Worm (Caenorhabditis elegans) whole organism, L1 larva: ENCODE measurements around the gene toh-1.
A peak's percentile ranks its signal among the peaks of the same experiment; 100 is the strongest.
"Not testable (repeated sequence)": the region's sequence is repeated elsewhere in the genome, so short reads cannot be mapped to it uniquely, and the experiment has no call there.

ENCODE experiments used
- C04F5.9 ChIP-seq: sonication (generic microtip); optimal IDR thresholded peaks from 2 replicates; lab custom pipeline; 2016; ENCODE audit warnings: missing genetic modification characterization, missing compliant biosample characterization
- F16B12.6 ChIP-seq: fragments of 150-350 bp; optimal IDR thresholded peaks from 2 replicates; lab custom pipeline; 2014; ENCODE audit warnings: missing biosample characterization, missing genetic modification characterization
- blmp-1 ChIP-seq: fragments of 150-350 bp; optimal IDR thresholded peaks from 2 replicates; lab custom pipeline; 2014; ENCODE audit warnings: missing biosample characterization, missing genetic modification characterization
- ceh-88 ChIP-seq: fragments of 200-800 bp; sonication (Bioruptor generic); IDR thresholded peaks from 2 replicates; pipeline ENCODE4 v1.3.6; 2022; ENCODE audit warnings: missing genetic modification characterization, missing compliant biosample characterization
- dpl-1 ChIP-seq, 3 experiments: fragments of 150-350 bp in 2 of 3; sonication (generic microtip) in 1 of 3; optimal IDR thresholded peaks; 2 replicates each; lab custom pipeline; 2014 to 2017; ENCODE audit warnings: missing biosample characterization in 3 of 3, missing genetic modification characterization in 3 of 3, missing genetic modification reagents in 3 of 3
- dsc-1 ChIP-seq: sonication (generic microtip); optimal IDR thresholded peaks from 2 replicates; lab custom pipeline; 2016; ENCODE audit warnings: mild to moderate bottlenecking, missing genetic modification characterization, missing compliant biosample characterization
- efl-1 ChIP-seq, 4 experiments: fragments of 150-350 bp; optimal IDR thresholded peaks in 3 of 4; peaks in 1 of 4; 1 replicate in 1 of 4; 2 replicates in 3 of 4; lab custom pipeline; 2014; ENCODE audit warnings: missing biosample characterization in 2 of 4, missing genetic modification characterization in 2 of 4, missing genetic modification reagents in 2 of 4
- egl-13 ChIP-seq: sonication (generic microtip); optimal IDR thresholded peaks from 2 replicates; lab custom pipeline; 2016; ENCODE audit warnings: missing genotype, missing genetic modification reagents, missing genetic modification characterization, missing compliant biosample characterization
- elt-2 ChIP-seq: sonication (generic microtip); optimal IDR thresholded peaks from 2 replicates; lab custom pipeline; 2016; ENCODE audit warnings: missing genetic modification characterization, mild to moderate bottlenecking, inconsistent platforms, missing compliant biosample characterization, missing genetic modification reagents
- fkh-8 ChIP-seq: sonication (generic microtip); optimal IDR thresholded peaks from 2 replicates; lab custom pipeline; 2016; ENCODE audit warnings: mild to moderate bottlenecking, missing genetic modification characterization, missing compliant biosample characterization
- grh-1 ChIP-seq: fragments of 200-800 bp; sonication (Bioruptor generic); IDR thresholded peaks from 2 replicates; pipeline ENCODE4 v1.3.6; 2022; ENCODE audit warnings: missing genetic modification reagents, missing genetic modification characterization, missing compliant biosample characterization
- isw-1 ChIP-seq: fragments of 200-800 bp; sonication (Bioruptor generic); IDR thresholded peaks from 2 replicates; pipeline ENCODE4 v1.3.6; 2022; ENCODE audit warnings: missing genetic modification characterization, missing compliant biosample characterization
- lin-14 ChIP-seq: fragments of 200-800 bp; sonication (Bioruptor generic); optimal IDR thresholded peaks from 2 replicates; lab custom pipeline; 2018; ENCODE audit warnings: mild to moderate bottlenecking, missing genetic modification characterization, moderate library complexity, missing compliant biosample characterization
- lin-35 ChIP-seq, 2 experiments: fragments of 150-350 bp; optimal IDR thresholded peaks; 2 replicates each; lab custom pipeline; 2014; ENCODE audit warnings: missing biosample characterization in 2 of 2, missing genetic modification characterization in 2 of 2, missing genetic modification reagents in 2 of 2
- lir-3 ChIP-seq: sonication (generic microtip); optimal IDR thresholded peaks from 2 replicates; lab custom pipeline; 2016; ENCODE audit warnings: mild to moderate bottlenecking, missing genetic modification characterization, moderate library complexity, missing compliant biosample characterization; ENCODE audit not compliant: poor library complexity
- lsy-2 ChIP-seq, 2 experiments: fragments of 150-350 bp; optimal IDR thresholded peaks; 2 replicates each; lab custom pipeline; 2014; ENCODE audit warnings: missing biosample characterization in 2 of 2, missing genetic modification characterization in 2 of 2
- mab-9 ChIP-seq: fragments of 200-800 bp; sonication (Bioruptor generic); IDR thresholded peaks from 2 replicates; pipeline ENCODE4 v1.3.6; 2022; ENCODE audit warnings: missing genetic modification reagents, missing genetic modification characterization, missing compliant biosample characterization
- mep-1 ChIP-seq: fragments of 150-350 bp; optimal IDR thresholded peaks from 2 replicates; lab custom pipeline; 2014; ENCODE audit warnings: missing biosample characterization, missing genetic modification characterization
- nhr-11 ChIP-seq: fragments of 150-350 bp; optimal IDR thresholded peaks from 2 replicates; lab custom pipeline; 2014; ENCODE audit warnings: missing biosample characterization, missing genetic modification characterization
- nhr-19 ChIP-seq: fragments of 200-800 bp; sonication (Bioruptor generic); conservative IDR thresholded peaks from 2 replicates; pipeline ENCODE4 v1.3.6; 2022; ENCODE audit warnings: missing genetic modification characterization, missing compliant biosample characterization
- nhr-20 ChIP-seq: sonication (generic microtip); optimal IDR thresholded peaks from 2 replicates; lab custom pipeline; 2016; ENCODE audit warnings: mild to moderate bottlenecking, missing genetic modification characterization, missing compliant biosample characterization
- nhr-47 ChIP-seq: sonication (generic microtip); optimal IDR thresholded peaks from 2 replicates; lab custom pipeline; 2016; ENCODE audit warnings: mild to moderate bottlenecking, missing genetic modification characterization, moderate library complexity, missing compliant biosample characterization
- nhr-71 ChIP-seq: sonication (generic microtip); optimal IDR thresholded peaks from 2 replicates; lab custom pipeline; 2016; ENCODE audit warnings: mild to moderate bottlenecking, missing genetic modification characterization, moderate library complexity, missing compliant biosample characterization
- nhr-85 ChIP-seq: sonication (generic microtip); peaks from one replicate; lab custom pipeline; 2016; ENCODE audit warnings: missing genetic modification characterization, inconsistent platforms, missing compliant biosample characterization
- nhr-90 ChIP-seq: sonication (generic microtip); optimal IDR thresholded peaks from 2 replicates; lab custom pipeline; 2016; ENCODE audit warnings: mild to moderate bottlenecking, missing genetic modification characterization, missing compliant biosample characterization; ENCODE audit not compliant: poor library complexity
- pax-3 ChIP-seq: fragments of 200-800 bp; sonication (Bioruptor generic); optimal IDR thresholded peaks from 2 replicates; lab custom pipeline; 2018; ENCODE audit warnings: mild to moderate bottlenecking, missing genetic modification characterization, moderate library complexity, missing compliant biosample characterization
- rnt-1 ChIP-seq: sonication (generic microtip); optimal IDR thresholded peaks from 2 replicates; lab custom pipeline; 2016; ENCODE audit warnings: mild to moderate bottlenecking, missing genetic modification characterization, moderate library complexity, missing compliant biosample characterization
- snu-23 ChIP-seq: sonication (generic microtip); optimal IDR thresholded peaks from 2 replicates; lab custom pipeline; 2016; ENCODE audit warnings: missing genetic modification characterization, missing compliant biosample characterization
- swsn-7 ChIP-seq: sonication (generic microtip); optimal IDR thresholded peaks from 2 replicates; lab custom pipeline; 2016; ENCODE audit warnings: missing genetic modification characterization, missing compliant biosample characterization
- tbx-2 ChIP-seq: sonication (generic microtip); optimal IDR thresholded peaks from 2 replicates; lab custom pipeline; 2016; ENCODE audit warnings: missing genetic modification characterization, missing compliant biosample characterization
- unc-86 ChIP-seq: sonication (generic microtip); optimal IDR thresholded peaks from 2 replicates; lab custom pipeline; 2016; ENCODE audit warnings: missing genetic modification characterization, missing compliant biosample characterization
- unc-98 ChIP-seq: fragments of 200-800 bp; sonication (Bioruptor generic); IDR thresholded peaks from 2 replicates; pipeline ENCODE4 v1.3.6; 2022; ENCODE audit warnings: missing genetic modification characterization, missing compliant biosample characterization
- xbp-1 ChIP-seq: sonication (generic microtip); optimal IDR thresholded peaks from 2 replicates; lab custom pipeline; 2016; ENCODE audit warnings: missing genetic modification characterization, missing compliant biosample characterization
- ztf-11 ChIP-seq, 2 experiments: sonication (generic microtip); optimal IDR thresholded peaks; 2 replicates each; lab custom pipeline; 2016 to 2017; ENCODE audit warnings: missing genetic modification characterization in 2 of 2, missing biosample characterization in 1 of 2, missing compliant biosample characterization in 1 of 2

toh-1 gene

ce11 chrIII:3809008-3809407 is at the start of gene toh-1:
Gene toh-1, minus strand, starts transcription at chrIII:3809030.
- TF ChIP-seq nhr-71 (peak; percentile 36), nhr-11 (tag; lab: Kevin White, UChicago) (no peak), nhr-47 (peak; percentile 6), blmp-1 (tag; lab: Kevin White, UChicago) (peak; percentile 61), nhr-90 (tag; lab: Kevin White, UChicago) (peak; percentile 3), snu-23 (GFP tag; lab: Kevin White, UChicago) (peak; percentile 47), mep-1 (tag; lab: Kevin White, UChicago) (peak; percentile 18), lin-14 (GFP tag; lab: Kevin White, UChicago) (peak; percentile 54), ztf-11 (tag; optimal IDR thresholded peaks at IDR 0.05; lab: Kevin White, UChicago) (no peak), nhr-85 (peak; percentile 93), efl-1 (optimal IDR thresholded peaks at IDR 0.05; lab: Kevin White, UChicago) (peak in 1 of 2 experiments; percentile 8), efl-1 (GFP tag; optimal IDR thresholded peaks at IDR 0.05 in 1 of 2; lab: Kevin White, UChicago) (no peak)

- peak; percentile 75 for TF ChIP-seq nhr-19
- not testable (repeated sequence) for TF ChIP-seq efl-1 (optimal IDR thresholded peaks at IDR 0.05; lab: Kevin White, UChicago)
- TF ChIP-seq efl-1 (GFP tag; optimal IDR thresholded peaks at IDR 0.05 in 1 of 2; lab: Kevin White, UChicago), result peak in 1 of 2 experiments; percentile 84
- TF ChIP-seq elt-2 (tag; lab: Kevin White, UChicago), result peak; percentile 61
- TF ChIP-seq lin-35 (GFP tag; optimal IDR thresholded peaks at IDR 0.05; lab: Kevin White, UChicago), result peak in 1 of 2 experiments; percentile 52
- peak; percentile 6 for TF ChIP-seq nhr-71
Observed at ce11 chrIII:3858003-3858402, 49.2 kb upstream of the toh-1 start.

ce11 chrIII:3857007-3857406 is 48.2 kb upstream of the toh-1 start:
- TF ChIP-seq nhr-71, result peak; percentile 79
- peak; percentile 92 for TF ChIP-seq grh-1 (GFP tag; lab: Robert Waterston, UW)
- TF ChIP-seq nhr-85, result peak; percentile 82
- TF ChIP-seq isw-1 (GFP tag; lab: Robert Waterston, UW), result peak; percentile 95
- TF ChIP-seq ztf-11 (tag; optimal IDR thresholded peaks at IDR 0.05; lab: Kevin White, UChicago), result peak in 1 of 2 experiments; percentile 23
- peak; percentile 10 for TF ChIP-seq egl-13 (tag; lab: Kevin White, UChicago)
- peak; percentile 26 for TF ChIP-seq unc-86 (tag; lab: Kevin White, UChicago)
- TF ChIP-seq nhr-20, result peak; percentile 52
- TF ChIP-seq fkh-8 (tag; lab: Kevin White, UChicago), result peak; percentile 40
- TF ChIP-seq lir-3, result peak; percentile 75
- TF ChIP-seq mab-9 (GFP tag; lab: Robert Waterston, UW), result peak; percentile 90
- TF ChIP-seq nhr-47, result peak; percentile 74
- peak; percentile 35 for TF ChIP-seq tbx-2
- peak; percentile 2 to 58 for TF ChIP-seq efl-1 (optimal IDR thresholded peaks at IDR 0.05; lab: Kevin White, UChicago)
- TF ChIP-seq efl-1 (GFP tag; optimal IDR thresholded peaks at IDR 0.05 in 1 of 2; lab: Kevin White, UChicago), result not testable (repeated sequence)
- peak; percentile 64 for TF ChIP-seq snu-23 (GFP tag; lab: Kevin White, UChicago)
- peak; percentile 43 for TF ChIP-seq C04F5.9 (tag; lab: Kevin White, UChicago)
- peak in 2 of 3 experiments; percentile 28 to 45 for TF ChIP-seq dpl-1 (GFP tag; optimal IDR thresholded peaks at IDR 0.05; lab: Kevin White, UChicago)
- peak; percentile 34 for TF ChIP-seq swsn-7 (tag; lab: Kevin White, UChicago)
- TF ChIP-seq xbp-1 (tag; lab: Kevin White, UChicago), result peak; percentile 46
- peak; percentile 99 for TF ChIP-seq nhr-19
- peak; percentile 39 for TF ChIP-seq rnt-1 (tag; lab: Kevin White, UChicago)
- peak; percentile 78; the same call in 1 of the 2 replicates for TF ChIP-seq unc-98 (GFP tag; lab: Robert Waterston, UW)
- TF ChIP-seq pax-3 (tag; lab: Kevin White, UChicago), result peak; percentile 71
- TF ChIP-seq F16B12.6 (tag; lab: Kevin White, UChicago), result peak; percentile 56
- peak; percentile 79 to 93 for TF ChIP-seq lsy-2 (tag; optimal IDR thresholded peaks at IDR 0.05; lab: Kevin White, UChicago)
- TF ChIP-seq nhr-90 (tag; lab: Kevin White, UChicago), result peak; percentile 50
- TF ChIP-seq lin-14 (GFP tag; lab: Kevin White, UChicago), result peak; percentile 58
- TF ChIP-seq ceh-88 (GFP tag; lab: Robert Waterston, UW), result peak; percentile 95
- peak; percentile 59 for TF ChIP-seq dsc-1 (tag; lab: Kevin White, UChicago)
